Fruit fly (Drosophila melanogaster) whole organism, embryonic: Measurements from ENCODE around the gene Sbds.

Experiments used
- CG12219 ChIP-seq: fragments of 200-800 bp; sonication (Bioruptor generic); optimal IDR thresholded peaks from 3 replicates; lab custom pipeline; 2018; ENCODE audit warnings: missing biosample characterization, mild to moderate bottlenecking, missing genetic modification characterization
- CG12236 ChIP-seq: fragments of 200-800 bp; sonication (Bioruptor generic); optimal IDR thresholded peaks from 2 replicates; lab custom pipeline; 2016; ENCODE audit warnings: missing biosample characterization, missing genetic modification characterization
- CG13424 ChIP-seq: fragments of 200-800 bp; sonication (Bioruptor generic); optimal IDR thresholded peaks from 2 replicates; lab custom pipeline; 2019; ENCODE audit warnings: missing biosample characterization, mild to moderate bottlenecking, missing genetic modification characterization, moderate library complexity
- CG14050 ChIP-seq: fragments of 200-800 bp; sonication (Bioruptor generic); IDR thresholded peaks from 3 replicates; pipeline ENCODE4 v1.3.6; 2022; ENCODE audit warnings: missing biosample characterization, missing genetic modification characterization
- CG14710 ChIP-seq: fragments of 200-800 bp; sonication (Bioruptor generic); optimal IDR thresholded peaks from 3 replicates; lab custom pipeline; 2019; ENCODE audit warnings: missing biosample characterization, mild to moderate bottlenecking, missing genetic modification characterization, moderate library complexity
- CG1529 ChIP-seq: fragments of 200-800 bp; sonication (Bioruptor generic); optimal IDR thresholded peaks from 3 replicates; lab custom pipeline; 2018; ENCODE audit warnings: missing biosample characterization, missing genetic modification characterization
- CG15514 ChIP-seq: fragments of 200-800 bp; sonication (Bioruptor generic); optimal IDR thresholded peaks from 3 replicates; lab custom pipeline; 2017; ENCODE audit warnings: missing biosample characterization, missing genetic modification characterization, mild to moderate bottlenecking, moderate library complexity, missing genetic modification reagents
- CG16863 ChIP-seq: fragments of 200-800 bp; sonication (Bioruptor generic); optimal IDR thresholded peaks from 3 replicates; lab custom pipeline; 2016; ENCODE audit warnings: missing biosample characterization, missing genetic modification characterization
- CG17359 ChIP-seq: fragments of 200-800 bp; sonication (Bioruptor generic); optimal IDR thresholded peaks from 3 replicates; lab custom pipeline; 2018; ENCODE audit warnings: missing biosample characterization, mild to moderate bottlenecking, missing genetic modification characterization, moderate library complexity
- CG1792 ChIP-seq: fragments of 200-800 bp; sonication (Bioruptor generic); optimal IDR thresholded peaks from 2 replicates; lab custom pipeline; 2016; ENCODE audit warnings: missing biosample characterization, missing genetic modification characterization
- CG18619 ChIP-seq: fragments of 200-800 bp; sonication (Bioruptor generic); optimal IDR thresholded peaks from 3 replicates; lab custom pipeline; 2017; ENCODE audit warnings: missing biosample characterization, mild to moderate bottlenecking, missing genetic modification characterization
- CG31365 ChIP-seq: fragments of 200-800 bp; sonication (Bioruptor generic); optimal IDR thresholded peaks from 2 replicates; lab custom pipeline; 2018; ENCODE audit warnings: missing biosample characterization, mild to moderate bottlenecking, missing genetic modification characterization
- CG34224 ChIP-seq: fragments of 200-800 bp; sonication (Bioruptor generic); IDR thresholded peaks from 3 replicates; pipeline ENCODE4 v1.3.6; 2022; ENCODE audit warnings: missing biosample characterization, missing genetic modification characterization; ENCODE audit not compliant: partially characterized antibody
- CG6654 ChIP-seq: fragments of 200-800 bp; sonication (Bioruptor generic); optimal IDR thresholded peaks from 2 replicates; lab custom pipeline; 2017; ENCODE audit warnings: missing biosample characterization, mild to moderate bottlenecking, missing genetic modification characterization
- CG7786 ChIP-seq: fragments of 200-800 bp; sonication (Bioruptor generic); optimal IDR thresholded peaks from 2 replicates; lab custom pipeline; 2016; ENCODE audit warnings: missing biosample characterization, missing genetic modification characterization
- CG8089 ChIP-seq: fragments of 200-800 bp; sonication (Bioruptor generic); optimal IDR thresholded peaks from 3 replicates; lab custom pipeline; 2016; ENCODE audit warnings: missing biosample characterization, missing genetic modification characterization
- CG8359 ChIP-seq: fragments of 200-800 bp; sonication (Bioruptor generic); optimal IDR thresholded peaks from 2 replicates; lab custom pipeline; 2017; ENCODE audit warnings: missing biosample characterization, mild to moderate bottlenecking, missing genetic modification characterization, borderline replicate concordance
- CG9932 ChIP-seq: fragments of 200-800 bp; sonication (Bioruptor generic); IDR thresholded peaks from 2 replicates; pipeline ENCODE4 v1.3.6; 2022; ENCODE audit warnings: missing biosample characterization, missing genetic modification characterization
- CrebB ChIP-seq: fragments of 200-800 bp; sonication (Bioruptor generic); optimal IDR thresholded peaks from 3 replicates; lab custom pipeline; 2018; ENCODE audit warnings: missing biosample characterization, mild to moderate bottlenecking, missing genetic modification characterization
- D ChIP-seq, 2 experiments: fragments of 200-800 bp in 1 of 2; fragments of >200 bp in 1 of 2; sonication (Bioruptor generic) in 1 of 2; optimal IDR thresholded peaks; 2 replicates in 1 of 2; 3 replicates in 1 of 2; lab custom pipeline; 2017; ENCODE audit warnings: mild to moderate bottlenecking in 1 of 2, missing biosample characterization in 1 of 2, missing genetic modification characterization in 1 of 2, missing genetic modification reagents in 1 of 2
- Dref ChIP-seq: fragments of 200-800 bp; sonication (Bioruptor generic); IDR thresholded peaks from 2 replicates; pipeline ENCODE4 v1.3.6; 2022; ENCODE audit warnings: missing biosample characterization, missing genetic modification characterization
- E2f2 ChIP-seq: fragments of 200-800 bp; sonication (Bioruptor generic); IDR thresholded peaks from 2 replicates; pipeline ENCODE4 v1.3.6; 2022; ENCODE audit warnings: missing biosample characterization, missing genetic modification characterization
- Lpt ChIP-seq: fragments of >200 bp; optimal IDR thresholded peaks from 2 replicates; lab custom pipeline; 2018; ENCODE audit warnings: missing biosample characterization, missing genetic modification characterization
- Oli ChIP-seq: fragments of 200-800 bp; sonication (Bioruptor generic); optimal IDR thresholded peaks from 2 replicates; lab custom pipeline; 2018; ENCODE audit warnings: missing biosample characterization, mild to moderate bottlenecking, missing genetic modification characterization, moderate library complexity
- Optix ChIP-seq: fragments of 200-800 bp; sonication (Bioruptor generic); IDR thresholded peaks from 3 replicates; pipeline ENCODE4 v1.3.6; 2022; ENCODE audit warnings: missing biosample characterization, missing genetic modification characterization
- Xrp1 ChIP-seq: fragments of 200-800 bp; sonication (Bioruptor generic); IDR thresholded peaks from 2 replicates; pipeline ENCODE4 v1.3.6; 2022; ENCODE audit warnings: missing biosample characterization, missing genetic modification characterization
- ara ChIP-seq: fragments of 200-800 bp; sonication (Bioruptor generic); IDR thresholded peaks from 2 replicates; pipeline ENCODE4 v1.3.6; 2022; ENCODE audit warnings: missing biosample characterization, missing genetic modification characterization
- ash1 ChIP-seq: fragments of 200-800 bp; sonication (Bioruptor generic); optimal IDR thresholded peaks from 2 replicates; lab custom pipeline; 2018; ENCODE audit warnings: missing biosample characterization, mild to moderate bottlenecking, missing genetic modification characterization
- bcd ChIP-seq: fragments of 200-800 bp; sonication (Bioruptor generic); optimal IDR thresholded peaks from 2 replicates; lab custom pipeline; 2017; ENCODE audit warnings: missing biosample characterization, mild to moderate bottlenecking, missing genetic modification characterization
- dmrt99B ChIP-seq: fragments of 200-800 bp; sonication (Bioruptor generic); optimal IDR thresholded peaks from 2 replicates; lab custom pipeline; 2018; ENCODE audit warnings: missing biosample characterization, mild to moderate bottlenecking, missing genetic modification characterization, moderate library complexity
- dysf ChIP-seq: fragments of 200-800 bp; sonication (Bioruptor generic); IDR thresholded peaks from 3 replicates; pipeline ENCODE4 v1.3.6; 2022; ENCODE audit warnings: missing biosample characterization, missing genetic modification characterization
- fd3F ChIP-seq: fragments of 200-800 bp; sonication (Bioruptor generic); optimal IDR thresholded peaks from 2 replicates; lab custom pipeline; 2018; ENCODE audit warnings: missing biosample characterization, mild to moderate bottlenecking, missing genetic modification characterization, moderate library complexity
- gem ChIP-seq: fragments of 200-800 bp; sonication (Bioruptor generic); optimal IDR thresholded peaks from 2 replicates; lab custom pipeline; 2019; ENCODE audit warnings: missing biosample characterization, mild to moderate bottlenecking, missing genetic modification characterization, moderate library complexity
- hb ChIP-seq: fragments of 200-800 bp; sonication (Bioruptor generic); IDR thresholded peaks from 3 replicates; pipeline ENCODE4 v1.3.6; 2022; ENCODE audit warnings: missing biosample characterization, missing genetic modification characterization; ENCODE audit not compliant: partially characterized antibody
- hkb ChIP-seq, 2 experiments: fragments of 200-800 bp in 1 of 2; fragments of >200 bp in 1 of 2; sonication (Bioruptor generic) in 1 of 2; IDR thresholded peaks in 1 of 2; optimal IDR thresholded peaks in 1 of 2; 2 replicates each; pipeline versions ENCODE4 v1.3.6 to Lab custom; 2017 to 2022; ENCODE audit warnings: missing biosample characterization in 1 of 2, missing genetic modification characterization in 1 of 2
- klu ChIP-seq: fragments of 200-800 bp; sonication (Bioruptor generic); IDR thresholded peaks from 2 replicates; pipeline ENCODE4 v1.3.6; 2022; ENCODE audit warnings: missing biosample characterization, missing genetic modification characterization
- lov ChIP-seq, 2 experiments: fragments of 200-800 bp in 1 of 2; fragments of >200 bp in 1 of 2; sonication (Bioruptor generic) in 1 of 2; IDR thresholded peaks in 1 of 2; optimal IDR thresholded peaks in 1 of 2; 2 replicates in 1 of 2; 3 replicates in 1 of 2; pipeline versions ENCODE4 v1.3.6 to Lab custom; 2017 to 2022; ENCODE audit warnings: missing biosample characterization in 1 of 2, missing genetic modification characterization in 1 of 2
- mld ChIP-seq: fragments of 200-800 bp; sonication (Bioruptor generic); IDR thresholded peaks from 3 replicates; pipeline ENCODE4 v1.3.6; 2022; ENCODE audit warnings: missing biosample characterization, missing genetic modification characterization; ENCODE audit not compliant: partially characterized antibody
- nerfin-2 ChIP-seq: fragments of 200-800 bp; sonication (Bioruptor generic); IDR thresholded peaks from 2 replicates; pipeline ENCODE4 v1.3.6; 2022; ENCODE audit warnings: missing biosample characterization, missing genetic modification characterization; ENCODE audit not compliant: partially characterized antibody
- otp ChIP-seq: fragments of 200-800 bp; sonication (Bioruptor generic); IDR thresholded peaks from 3 replicates; pipeline ENCODE4, ENCODE4 v1.3.6; 2022; ENCODE audit warnings: missing biosample characterization, missing genetic modification characterization
- pho ChIP-seq: fragments of 200-800 bp; sonication (Bioruptor generic); optimal IDR thresholded peaks from 2 replicates; lab custom pipeline; 2016; ENCODE audit warnings: missing biosample characterization, missing genetic modification characterization
- rib ChIP-seq: fragments of 200-800 bp; sonication (Bioruptor generic); IDR thresholded peaks from 2 replicates; pipeline ENCODE4 v1.3.6; 2022; ENCODE audit warnings: missing biosample characterization, missing genetic modification characterization
- scrt ChIP-seq: fragments of 200-800 bp; sonication (Bioruptor generic); optimal IDR thresholded peaks from 2 replicates; lab custom pipeline; 2018; ENCODE audit warnings: missing biosample characterization, mild to moderate bottlenecking, missing genetic modification characterization, moderate library complexity
- sd ChIP-seq: fragments of 200-800 bp; sonication (Bioruptor generic); optimal IDR thresholded peaks from 3 replicates; lab custom pipeline; 2018; ENCODE audit warnings: missing biosample characterization, mild to moderate bottlenecking, missing genetic modification characterization, moderate library complexity
- sima ChIP-seq: fragments of 200-800 bp; sonication (Bioruptor generic); optimal IDR thresholded peaks from 2 replicates; lab custom pipeline; 2016; ENCODE audit warnings: missing biosample characterization, missing genetic modification characterization
- sug ChIP-seq: fragments of 200-800 bp; optimal IDR thresholded peaks from 2 replicates; lab custom pipeline; 2019; ENCODE audit warnings: missing biosample characterization, mild to moderate bottlenecking, missing genetic modification characterization, moderate library complexity
- unpg ChIP-seq: fragments of 200-800 bp; sonication (Bioruptor generic); optimal IDR thresholded peaks from 3 replicates; lab custom pipeline; 2018; ENCODE audit warnings: missing biosample characterization, mild to moderate bottlenecking, missing genetic modification characterization, moderate library complexity
- zfh1 ChIP-seq: fragments of 200-800 bp; sonication (Bioruptor generic); IDR thresholded peaks from 3 replicates; pipeline ENCODE4 v1.3.6; 2022; ENCODE audit warnings: missing biosample characterization, missing genetic modification characterization

Gene Sbds

dm6 chr3L:6703368-6703807 lies 49.3 kb upstream of the Sbds start, which contains the start of gene SP1173 (continued):
- no peak for TF ChIP-seq CG6654
- no peak for TF ChIP-seq CG16863
- peak; percentile 5 for TF ChIP-seq CG17359
- peak; percentile 32 for TF ChIP-seq unpg (GFP tag; lab: Kevin White, UChicago)
- no peak; the same call in 2 of the 3 replicates for TF ChIP-seq dysf (GFP tag; lab: Robert Waterston, UW)
- no peak for TF ChIP-seq CG8089 (GFP tag; lab: Kevin White, UChicago)
- peak; percentile 38 for TF ChIP-seq sug (tag; lab: Kevin White, UChicago)
- TF ChIP-seq nerfin-2 (GFP tag; lab: Robert Waterston, UW): no peak
- TF ChIP-seq E2f2: peak; percentile 54
- no peak for TF ChIP-seq sima (GFP tag; lab: Kevin White, UChicago)
- peak; percentile 46; the same call in 1 of the 2 replicates for TF ChIP-seq ara (GFP tag; lab: Robert Waterston, UW)
- TF ChIP-seq CG8359 (GFP tag; lab: Kevin White, UChicago): no peak
- no peak for TF ChIP-seq CG13424 (tag; lab: Kevin White, UChicago)
- peak; percentile 27; the same call in 1 of the 3 replicates for TF ChIP-seq CG34224 (GFP tag; lab: Robert Waterston, UW)
- TF ChIP-seq CG18619 (GFP tag; lab: Kevin White, UChicago): peak; percentile 7
- TF ChIP-seq lov (optimal IDR thresholded peaks at IDR 0.05; lab: Kevin White, UChicago): no peak
- TF ChIP-seq lov (GFP tag; IDR thresholded peaks at IDR 0.05; lab: Robert Waterston, UW): peak; percentile 56; the same call in 1 of the 3 replicates
- TF ChIP-seq sd (tag; lab: Kevin White, UChicago): peak; percentile 64
- peak; percentile 35; the same call in 1 of the 2 replicates for TF ChIP-seq Xrp1 (GFP tag; lab: Robert Waterston, UW)
- peak; percentile 45 for TF ChIP-seq scrt
- no peak for TF ChIP-seq CG12236 (GFP tag; lab: Kevin White, UChicago)
- peak; percentile 1 for TF ChIP-seq gem
- TF ChIP-seq hkb (optimal IDR thresholded peaks at IDR 0.05; lab: Kevin White, UChicago): no peak
- TF ChIP-seq hkb (GFP tag; IDR thresholded peaks at IDR 0.05; lab: Robert Waterston, UW): peak; percentile 73
- peak; percentile 43 for TF ChIP-seq CG31365 (tag; lab: Kevin White, UChicago)
- peak; percentile 12 for TF ChIP-seq CG7786
- TF ChIP-seq klu (GFP tag; lab: Robert Waterston, UW): peak; percentile 72
- peak; percentile 7 for TF ChIP-seq Oli (tag; lab: Kevin White, UChicago)
- TF ChIP-seq CrebB (tag; lab: Kevin White, UChicago): peak; percentile 66
- peak; percentile 55; the same call in 1 of the 2 replicates for TF ChIP-seq CG9932 (GFP tag; lab: Robert Waterston, UW)
- peak; percentile 18 for TF ChIP-seq bcd (GFP tag; lab: Kevin White, UChicago)
- peak; percentile 6 for TF ChIP-seq CG12219
- TF ChIP-seq Optix (GFP tag; lab: Robert Waterston, UW): no peak
- 0 out of 3 replicates have a peak, but pooled peaks have one; percentile 19 for TF ChIP-seq mld
- no peak for TF ChIP-seq ash1 (GFP tag; lab: Kevin White, UChicago)
- TF ChIP-seq CG15514: peak; percentile 59
- no peak for TF ChIP-seq Dref (GFP tag; lab: Robert Waterston, UW)
- no peak; the same call in 1 of the 3 replicates for TF ChIP-seq zfh1 (GFP tag; lab: Robert Waterston, UW)
- TF ChIP-seq D (optimal IDR thresholded peaks at IDR 0.05; lab: Kevin White, UChicago): no peak
- TF ChIP-seq D (GFP tag; optimal IDR thresholded peaks at IDR 0.05; lab: Kevin White, UChicago): no peak
- peak; percentile 74; the same call in 1 of the 2 replicates for TF ChIP-seq rib (GFP tag; lab: Robert Waterston, UW)
- TF ChIP-seq dmrt99B: peak; percentile 41
- no peak for TF ChIP-seq pho
- TF ChIP-seq otp: no peak
- no peak for TF ChIP-seq CG14710 (tag; lab: Kevin White, UChicago)
- TF ChIP-seq fd3F (GFP tag; lab: Kevin White, UChicago): no peak
- no peak; the same call in 2 of the 3 replicates for TF ChIP-seq CG14050 (GFP tag; lab: Robert Waterston, UW)
- TF ChIP-seq CG1529 (GFP tag; lab: Kevin White, UChicago): no peak
- TF ChIP-seq CG1792 (GFP tag; lab: Kevin White, UChicago): no peak
- TF ChIP-seq hb (GFP tag; lab: Robert Waterston, UW): no peak
- TF ChIP-seq Lpt (GFP tag; lab: Kevin White, UChicago): no peak
